Fruit fly (Drosophila melanogaster) S2 (cell line): ENCODE results near the gene idc.

Experiments
- CG8478 ChIP-seq: fragments of >200 bp; optimal IDR thresholded peaks from 2 replicates; lab custom pipeline; 2018
- CTCF ChIP-seq, 2 experiments: fragments of >200 bp; optimal IDR thresholded peaks; 2 replicates each; lab custom pipeline; 2018

The idc gene

DNA sequence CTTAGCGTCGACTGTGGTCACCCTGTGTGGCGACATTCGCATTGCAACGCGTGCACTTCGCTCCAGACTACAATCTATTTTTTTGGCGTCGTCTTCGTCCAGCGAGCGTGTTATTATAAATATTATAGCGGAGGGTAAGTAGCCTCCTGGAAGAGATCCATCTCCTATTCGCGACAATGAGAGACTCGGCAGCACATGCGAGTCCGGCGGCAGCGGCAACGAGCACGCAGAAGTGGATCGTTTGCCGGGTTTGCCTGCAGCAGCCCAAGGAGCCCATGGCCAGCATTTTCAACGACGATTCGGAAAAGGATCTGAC lies at the start of gene idc:
Gene idc, plus strand, starts transcription at position 60 of the 316 bp plus-strand sequence.
- no peak for TF ChIP-seq CG8478 (lab: Kevin White, UChicago)
- no peak for TF ChIP-seq CTCF (optimal IDR thresholded peaks at IDR 0.05; lab: Kevin White, UChicago)

DNA sequence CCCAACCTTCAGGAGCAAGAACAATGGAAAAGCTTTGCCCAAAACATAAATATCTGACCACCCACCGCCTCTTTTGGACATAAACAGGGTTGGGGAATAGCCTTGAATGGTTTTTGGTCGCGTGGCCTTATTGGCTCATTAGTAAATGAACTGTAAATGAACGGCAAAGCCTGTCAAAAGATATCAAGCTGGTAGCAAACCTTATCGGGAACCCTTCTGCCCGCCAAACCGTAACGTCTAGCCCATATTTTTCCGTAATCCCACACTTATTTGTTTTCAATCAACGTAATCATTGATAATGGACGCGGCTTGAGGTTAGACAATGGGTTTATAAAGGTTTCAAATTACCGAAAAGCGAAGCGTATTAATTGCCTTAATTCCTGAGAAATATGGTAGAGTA lies 46.2 kb upstream of the idc start:
- no peak for TF ChIP-seq CG8478 (lab: Kevin White, UChicago)
- TF ChIP-seq CTCF (optimal IDR thresholded peaks at IDR 0.05; lab: Kevin White, UChicago) = no peak

DNA sequence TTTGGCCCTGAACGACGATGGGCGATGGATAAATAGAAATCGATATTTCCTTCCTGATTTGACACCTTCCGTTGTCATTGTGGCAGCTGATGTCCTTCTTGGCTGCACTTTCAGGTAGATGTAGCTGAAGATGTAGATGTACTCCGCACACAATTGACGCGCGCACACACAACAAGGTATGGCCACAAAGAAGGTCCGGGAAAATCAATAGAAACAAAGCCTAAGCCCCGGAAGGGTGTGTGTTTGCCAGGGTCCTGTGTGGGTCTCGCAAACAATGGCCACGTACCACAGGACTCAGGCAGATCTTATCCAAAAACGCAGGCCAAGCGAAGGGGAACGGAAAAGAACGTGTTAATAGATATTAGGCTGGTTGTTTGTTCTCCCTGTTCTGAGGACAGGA lies 36.2 kb upstream of the idc start:
- no peak for TF ChIP-seq CG8478 (lab: Kevin White, UChicago)
- TF ChIP-seq CTCF (optimal IDR thresholded peaks at IDR 0.05; lab: Kevin White, UChicago) = no peak

DNA sequence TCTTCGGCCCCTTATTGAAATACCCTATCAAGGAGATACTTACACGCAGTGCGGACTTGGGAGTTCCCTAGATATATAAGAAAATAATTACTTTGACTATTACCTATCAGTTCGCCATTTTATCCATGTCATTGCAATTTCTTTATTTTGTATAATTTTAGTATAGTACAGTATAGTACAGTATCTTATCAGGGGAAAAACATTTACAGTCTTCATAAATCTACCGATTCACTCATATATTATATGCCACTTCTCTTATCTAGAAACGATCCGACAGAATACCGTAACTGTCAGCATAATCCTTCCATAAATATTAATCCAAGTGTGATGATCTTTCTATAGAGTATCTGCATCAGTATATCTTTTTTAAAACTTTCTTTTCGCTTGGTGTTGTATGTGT lies 35.2 kb upstream of the idc start:
- no peak for TF ChIP-seq CG8478 (lab: Kevin White, UChicago)
- no peak for TF ChIP-seq CTCF (optimal IDR thresholded peaks at IDR 0.05; lab: Kevin White, UChicago)

DNA sequence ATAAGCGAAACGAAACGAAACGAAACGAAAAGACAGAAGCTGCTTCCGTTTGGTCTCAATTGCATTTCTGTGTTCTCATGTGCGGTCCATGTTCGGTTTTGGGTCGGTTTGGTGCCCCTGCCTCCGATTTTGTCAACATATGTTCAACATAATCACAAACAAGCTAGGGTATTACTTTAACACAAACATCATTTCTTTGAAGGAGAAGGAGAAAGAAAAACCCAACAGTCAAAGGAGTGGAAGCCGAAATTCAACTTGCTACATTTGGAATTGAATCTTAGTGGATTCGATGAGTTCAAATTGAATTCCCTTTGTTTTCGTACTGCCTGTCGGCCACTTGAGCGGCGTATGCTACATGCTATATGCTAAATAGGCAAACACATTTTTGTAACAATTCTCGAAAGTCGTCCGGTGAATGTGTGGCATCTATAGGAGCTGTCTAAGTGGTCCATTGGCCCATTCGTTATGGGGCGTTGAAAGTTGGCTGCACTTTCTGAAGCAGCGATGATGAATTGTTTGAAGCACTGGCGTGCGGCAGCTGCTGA lies 34.0 kb upstream of the idc start:
- TF ChIP-seq CTCF (optimal IDR thresholded peaks at IDR 0.05; lab: Kevin White, UChicago) (no peak), CG8478 (lab: Kevin White, UChicago) (no peak)

DNA sequence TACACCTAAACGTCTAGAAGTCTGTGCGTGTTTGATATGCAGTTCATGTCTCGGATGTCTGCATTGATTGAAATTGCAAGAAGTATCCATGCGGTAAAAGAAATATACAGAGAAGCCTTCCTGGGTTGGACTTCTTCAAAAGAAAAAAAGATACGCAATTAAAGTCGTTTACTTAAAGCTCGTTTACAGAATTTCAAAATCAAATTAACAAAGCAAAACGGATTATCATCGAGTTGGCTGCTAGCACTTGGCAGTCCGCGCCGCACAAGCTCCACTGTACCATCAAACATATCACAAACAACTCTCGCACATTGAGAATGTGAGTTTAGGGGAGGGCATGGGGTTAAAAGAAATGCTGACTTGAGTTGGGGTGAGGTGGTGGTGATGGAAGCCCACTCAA lies 33.2 kb upstream of the idc start:
- TF ChIP-seq CG8478 (lab: Kevin White, UChicago) = no peak
- TF ChIP-seq CTCF (optimal IDR thresholded peaks at IDR 0.05; lab: Kevin White, UChicago) = no peak

DNA sequence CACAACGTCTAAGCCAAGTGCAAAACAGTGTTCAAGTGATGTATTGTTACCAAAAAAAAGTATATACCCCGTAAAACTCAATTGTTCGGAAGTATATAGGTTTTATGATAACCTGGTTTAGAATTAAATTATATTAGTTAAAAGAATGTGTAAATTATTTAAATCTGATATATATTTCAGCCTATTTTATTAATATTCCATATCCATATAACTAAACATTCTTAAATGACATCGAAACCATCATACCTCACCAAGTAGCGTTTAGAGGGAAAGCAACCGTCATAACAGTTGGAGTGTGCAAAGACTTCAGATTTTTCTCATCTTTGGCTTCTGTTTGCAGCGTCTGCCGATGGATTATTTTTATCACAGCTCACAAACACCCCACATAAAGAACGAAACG lies 32.1 kb upstream of the idc start:
- TF ChIP-seq CG8478 (lab: Kevin White, UChicago) = no peak
- TF ChIP-seq CTCF (optimal IDR thresholded peaks at IDR 0.05; lab: Kevin White, UChicago) = no peak

DNA sequence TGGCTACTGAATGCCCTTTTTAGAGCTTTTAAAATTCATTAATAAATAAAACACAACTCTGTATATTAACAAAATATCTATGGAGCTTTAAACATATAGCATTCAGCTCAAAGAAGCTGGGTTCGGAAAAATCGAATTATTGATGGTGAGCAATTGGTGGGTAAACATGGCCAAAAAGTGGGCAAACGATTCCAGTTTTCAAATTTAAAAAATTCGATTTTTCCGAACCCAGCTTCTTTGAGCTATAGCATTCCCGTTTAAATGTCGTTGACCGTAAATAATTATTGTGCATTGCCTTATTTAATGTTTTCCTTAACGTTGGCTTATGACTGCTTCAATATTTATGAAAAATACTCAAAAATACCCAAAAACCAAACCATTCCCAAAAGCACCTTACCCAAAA lies 30.0 kb upstream of the idc start:
- no peak for TF ChIP-seq CG8478 (lab: Kevin White, UChicago)
- no peak for TF ChIP-seq CTCF (optimal IDR thresholded peaks at IDR 0.05; lab: Kevin White, UChicago)

DNA sequence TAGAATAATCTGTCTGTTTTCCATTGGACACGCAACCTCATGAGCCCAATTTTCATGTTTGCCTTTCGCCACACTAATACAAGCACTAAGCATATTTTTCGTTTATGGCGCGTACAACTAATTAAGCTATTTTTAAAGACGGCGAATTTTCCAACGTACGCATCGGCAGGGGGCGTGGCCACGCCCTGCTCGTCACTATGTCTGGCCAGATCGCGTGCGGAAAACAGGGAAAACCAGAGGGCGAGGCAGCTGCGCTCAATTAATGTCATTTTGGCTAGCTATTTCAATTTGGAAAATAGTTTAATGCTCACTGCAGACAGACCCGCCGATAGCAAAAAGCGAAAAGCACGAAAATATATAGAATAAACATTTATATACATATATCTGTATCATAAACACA lies 26.9 kb upstream of the idc start:
- no peak for TF ChIP-seq CG8478 (lab: Kevin White, UChicago)
- no peak for TF ChIP-seq CTCF (optimal IDR thresholded peaks at IDR 0.05; lab: Kevin White, UChicago)

DNA sequence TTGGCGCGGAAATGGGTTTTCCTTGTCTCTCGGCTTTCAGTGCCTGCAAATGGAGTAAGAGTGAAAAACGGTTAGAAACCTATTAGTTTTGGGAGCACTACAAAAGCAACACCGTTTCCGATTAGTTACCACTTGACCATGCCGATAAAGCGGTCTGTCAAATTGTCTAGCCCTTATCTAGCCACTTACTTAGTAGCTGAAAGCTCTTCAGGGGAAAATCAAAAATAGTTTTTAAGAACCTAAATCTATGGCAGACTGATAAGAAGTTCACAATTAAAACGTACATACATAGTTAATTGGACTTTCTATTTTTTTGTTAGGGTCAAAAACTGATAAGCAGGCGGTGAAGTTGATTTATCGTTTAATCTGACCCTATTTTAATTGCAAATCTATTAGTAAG lies 25.0 kb upstream of the idc start:
- TF ChIP-seq CTCF (optimal IDR thresholded peaks at IDR 0.05; lab: Kevin White, UChicago) (no peak), CG8478 (lab: Kevin White, UChicago) (no peak)

DNA sequence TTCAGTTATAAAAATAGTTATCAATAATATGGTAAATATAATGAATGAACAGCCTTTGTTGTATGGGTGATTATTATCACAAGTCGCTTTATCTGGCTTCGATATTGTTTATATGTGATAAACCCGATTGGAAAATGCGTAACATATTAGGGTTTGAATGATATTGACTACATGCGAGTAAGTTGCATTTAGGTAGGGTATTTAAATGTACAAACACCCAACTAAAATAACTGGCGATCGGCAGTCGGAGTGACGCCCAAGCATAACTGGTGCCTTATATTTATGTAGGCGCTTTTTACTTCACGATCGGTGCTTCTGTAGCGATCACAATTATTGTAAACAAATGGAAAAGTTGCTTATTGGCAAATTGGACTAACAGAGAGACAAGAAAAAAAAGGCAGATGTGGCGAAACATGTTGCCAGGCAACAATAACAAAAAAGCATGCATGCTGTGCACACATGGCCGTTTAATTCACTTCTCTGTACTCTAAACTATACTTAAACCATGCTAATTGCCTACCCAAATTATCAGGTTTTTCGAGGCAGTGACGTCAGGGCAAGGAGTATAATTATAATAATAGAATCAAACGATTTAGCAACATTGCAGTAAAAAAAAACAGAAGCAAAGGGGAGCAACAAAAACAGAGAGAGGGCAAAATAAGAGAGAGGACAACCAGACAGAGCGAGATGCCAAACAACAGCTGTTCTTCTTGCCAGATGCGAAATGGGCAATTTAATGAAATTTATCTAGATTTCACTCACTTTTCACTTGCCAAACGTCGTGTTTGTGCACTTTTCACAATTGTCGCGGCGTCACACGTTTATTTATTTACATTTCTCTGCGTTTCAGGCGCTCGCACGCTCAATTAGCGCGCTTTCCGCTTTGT lies 24.0 kb upstream of the idc start:
- TF ChIP-seq CG8478 (lab: Kevin White, UChicago) (no peak), CTCF (optimal IDR thresholded peaks at IDR 0.05; lab: Kevin White, UChicago) (no peak)

DNA sequence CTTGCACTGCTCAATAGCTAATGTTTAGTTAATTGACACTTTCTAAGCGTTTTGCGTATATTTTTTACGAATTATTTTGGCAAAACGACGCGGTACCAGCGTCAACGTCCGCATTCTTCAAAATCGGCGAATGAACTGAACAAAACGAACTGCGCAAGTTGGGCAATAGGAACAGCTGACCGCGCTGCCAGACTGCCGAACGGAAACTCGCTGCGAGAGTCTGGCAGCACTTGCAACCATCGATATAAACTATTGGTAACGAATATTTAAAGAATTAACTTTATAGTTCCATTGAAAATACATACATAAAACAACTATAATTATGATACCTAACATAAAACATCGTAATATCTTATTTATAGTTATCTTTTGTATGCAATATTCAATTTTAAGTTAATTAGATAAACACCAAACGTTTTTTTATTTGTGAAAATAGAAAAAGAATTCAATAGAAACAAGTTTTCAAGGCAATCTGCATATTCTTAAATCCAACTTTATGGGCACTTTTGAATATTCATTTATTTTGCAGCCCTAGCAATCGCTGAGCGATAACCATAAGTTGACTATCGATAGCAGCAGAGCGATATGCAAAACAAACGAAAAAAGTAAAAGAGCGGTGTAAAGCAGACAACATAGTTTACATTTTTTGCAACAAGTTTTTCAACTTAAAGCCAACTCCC lies 23.1 kb upstream of the idc start, which contains the start of the genes Hs6st and MED25:
Gene Hs6st, minus strand, starts transcription at position 141 of the 680 bp plus-strand sequence.
Gene MED25, plus strand, starts transcription at position 576 of the 680 bp plus-strand sequence.
- TF ChIP-seq CTCF (optimal IDR thresholded peaks at IDR 0.05; lab: Kevin White, UChicago) = no peak
- TF ChIP-seq CG8478 (lab: Kevin White, UChicago) = no peak

DNA sequence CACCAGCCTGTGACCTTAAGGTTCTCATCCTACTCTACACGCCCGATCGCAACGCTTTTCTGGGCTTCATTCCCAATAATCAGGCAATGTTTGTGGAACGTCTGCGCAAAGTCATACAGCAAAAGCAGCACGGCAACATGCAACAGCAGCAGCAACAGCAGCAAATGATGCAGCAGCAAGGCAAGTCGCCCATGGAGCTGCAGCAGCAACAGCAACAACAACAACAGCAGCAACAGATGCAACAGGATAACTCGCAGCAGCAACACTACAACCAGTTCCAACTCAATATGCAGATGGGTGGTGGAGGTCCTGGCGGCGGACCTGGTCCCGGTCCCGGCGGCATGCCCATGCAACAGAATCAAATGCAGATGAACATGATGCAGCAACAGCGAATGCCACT lies 20.7 kb upstream of the idc start:
- TF ChIP-seq CTCF (optimal IDR thresholded peaks at IDR 0.05; lab: Kevin White, UChicago) (no peak), CG8478 (lab: Kevin White, UChicago) (no peak)

DNA sequence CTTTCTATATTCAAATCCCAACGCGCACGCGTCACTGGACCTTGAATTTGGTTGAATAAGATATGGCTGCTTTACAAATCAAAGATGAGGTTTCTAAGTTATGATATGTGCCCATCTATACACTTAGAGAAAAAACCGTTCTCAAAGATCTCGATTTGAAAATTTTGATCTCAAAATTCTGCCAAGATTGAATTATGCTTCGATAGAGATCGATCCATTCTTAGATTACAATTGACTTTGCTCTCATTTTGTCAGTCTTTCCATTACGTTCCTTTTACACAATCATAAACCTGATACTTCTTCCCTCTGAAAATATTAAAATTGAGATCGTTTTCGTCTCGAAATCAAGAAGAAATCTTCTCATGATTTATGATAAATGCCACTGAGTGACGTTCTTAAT lies 18.9 kb upstream of the idc start:
- no peak for TF ChIP-seq CG8478 (lab: Kevin White, UChicago)
- no peak for TF ChIP-seq CTCF (optimal IDR thresholded peaks at IDR 0.05; lab: Kevin White, UChicago)

DNA sequence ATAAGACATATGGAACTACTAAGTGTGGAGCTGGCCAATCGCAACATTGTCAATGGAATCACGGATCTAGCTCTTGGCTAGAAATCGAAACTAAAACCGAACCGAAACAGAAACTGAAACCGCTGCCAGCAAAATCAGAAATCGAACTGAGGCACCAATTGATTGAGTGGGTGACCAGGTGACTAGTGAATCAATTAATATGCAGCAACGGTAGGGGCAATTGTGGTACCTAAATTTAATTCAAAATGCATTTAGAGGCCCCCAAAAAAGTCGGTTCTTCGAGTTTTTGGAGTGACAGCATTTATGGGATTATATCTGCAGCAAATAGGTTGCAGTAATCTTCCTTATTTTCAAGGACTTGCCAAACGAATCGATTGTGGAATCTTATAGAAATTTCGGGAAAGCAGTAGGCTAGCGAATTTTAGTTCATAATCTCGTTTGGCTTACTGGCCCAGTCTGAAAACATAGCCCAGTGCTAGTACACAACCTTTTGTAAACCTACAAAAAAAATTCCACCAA lies 18.2 kb upstream of the idc start, which contains the start of the genes CG17190 and CG4836:
Gene CG17190, minus strand, starts transcription at position 101 of the 519 bp plus-strand sequence.
Gene CG4836, plus strand, starts transcription at position 469 of the 519 bp plus-strand sequence.
- TF ChIP-seq CG8478 (lab: Kevin White, UChicago) (no peak), CTCF (optimal IDR thresholded peaks at IDR 0.05; lab: Kevin White, UChicago) (no peak)
